Fruit fly (Drosophila melanogaster): Measurements from ENCODE around the gene hid.
A peak's percentile ranks its signal among the peaks of the same experiment; 100 is the strongest.

Gene hid

DNA sequence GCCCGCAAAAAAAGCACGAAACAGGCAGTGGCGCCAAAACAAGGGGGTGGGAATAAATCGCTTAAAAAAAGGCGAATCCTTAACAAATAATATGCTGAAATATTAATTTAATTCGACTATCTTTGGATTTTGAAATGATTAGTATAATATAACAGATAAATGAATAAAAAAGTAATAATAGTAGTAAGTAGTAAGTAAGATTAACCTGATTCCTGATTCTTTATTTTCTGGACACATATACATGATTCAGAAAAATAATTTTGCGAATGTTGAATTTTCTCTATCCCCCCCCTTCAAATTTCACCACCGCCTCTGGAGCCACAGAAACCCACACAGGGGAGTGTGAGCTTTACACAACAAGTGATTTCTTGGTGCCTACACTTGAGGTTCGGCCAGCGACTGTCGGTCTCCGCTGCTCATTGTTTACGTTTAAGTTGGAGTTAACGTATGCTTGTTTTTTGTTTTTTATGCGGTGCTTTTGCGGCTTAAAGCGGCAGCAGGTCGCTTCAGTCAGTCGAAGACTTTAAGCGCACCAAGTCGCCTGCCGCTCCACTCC, 36.9 kb downstream of the hid start, which contains the start of gene CG7330 (continued):
- TF ChIP-seq mirr (GFP tag; optimal IDR thresholded peaks at IDR 0.05) (peak; percentile 43), CG15696 (tag; optimal IDR thresholded peaks at IDR 0.05) (peak; percentile 54), CG6765 (GFP tag; optimal IDR thresholded peaks at IDR 0.05) (peak; percentile 91), Nf-YB (GFP tag; optimal IDR thresholded peaks at IDR 0.05) (peak; percentile 76), fd3F (GFP tag; optimal IDR thresholded peaks at IDR 0.05) (peak; percentile 93), CG30020 (tag; optimal IDR thresholded peaks at IDR 0.05) (peak; percentile 66), CG2875 (GFP tag; optimal IDR thresholded peaks at IDR 0.05) (peak; percentile 87), CG3407 (GFP tag; optimal IDR thresholded peaks at IDR 0.05) (peak; percentile 83), so (GFP tag; IDR thresholded peaks at IDR 0.05) (peak; percentile 94; the same call in 2 of the 3 replicates), CG6854 (GFP tag; optimal IDR thresholded peaks at IDR 0.05) (peak; percentile 90), gsb-n (tag; optimal IDR thresholded peaks at IDR 0.05) (peak; percentile 80), CG31365 (tag; optimal IDR thresholded peaks at IDR 0.05) (peak; percentile 41), CG10543 (GFP tag; optimal IDR thresholded peaks at IDR 0.05) (peak; percentile 89), Bteb2 (GFP tag; optimal IDR thresholded peaks at IDR 0.05) (peak; percentile 66), CG10267 (tag; optimal IDR thresholded peaks at IDR 0.05) (peak; percentile 83), az2 (GFP tag; optimal IDR thresholded peaks at IDR 0.05) (peak; percentile 90), bcd (GFP tag; optimal IDR thresholded peaks at IDR 0.05) (peak; percentile 91), CoRest (tag; optimal IDR thresholded peaks at IDR 0.05) (peak; percentile 97), HLH4C (GFP tag; IDR thresholded peaks at IDR 0.05; ENCODE audit: partially characterized antibody) (no peak), CG12659 (GFP tag; optimal IDR thresholded peaks at IDR 0.05) (peak; percentile 97), Mad (GFP tag; optimal IDR thresholded peaks at IDR 0.05) (peak; percentile 57), E2f1 (GFP tag; IDR thresholded peaks at IDR 0.05) (peak; percentile 78), yki (optimal IDR thresholded peaks at IDR 0.05) (no peak), nom (GFP tag; optimal IDR thresholded peaks at IDR 0.05) (peak; percentile 66), CG18476 (GFP tag; optimal IDR thresholded peaks at IDR 0.05) (peak; percentile 32), pho (GFP tag; optimal IDR thresholded peaks at IDR 0.05) (peak; percentile 55), D (optimal IDR thresholded peaks at IDR 0.05) (no peak), D (GFP tag; optimal IDR thresholded peaks at IDR 0.05) (peak; percentile 85), Dll (GFP tag; IDR thresholded peaks at IDR 0.05; ENCODE audit: partially characterized antibody) (no peak), CG17328 (GFP tag; IDR thresholded peaks at IDR 0.05) (peak; percentile 72), CG1233 (GFP tag; optimal IDR thresholded peaks at IDR 0.05) (peak; percentile 87), CG18262 (tag; optimal IDR thresholded peaks at IDR 0.05) (peak; percentile 91), Hmr (GFP tag; optimal IDR thresholded peaks at IDR 0.05) (peak; percentile 95), BtbVII (GFP tag; optimal IDR thresholded peaks at IDR 0.05) (peak; percentile 91), rib (GFP tag; IDR thresholded peaks at IDR 0.05) (no peak; the same call in 1 of the 2 replicates), CG2712 (tag; optimal IDR thresholded peaks at IDR 0.05) (peak; percentile 93), CG12236 (GFP tag; optimal IDR thresholded peaks at IDR 0.05) (no peak), CG1647 (GFP tag; optimal IDR thresholded peaks at IDR 0.05) (peak; percentile 36), Rx (GFP tag; IDR thresholded peaks at IDR 0.05) (peak; percentile 68), Oli (tag; optimal IDR thresholded peaks at IDR 0.05) (peak; percentile 97), CG32772 (GFP tag; IDR thresholded peaks at IDR 0.05) (peak; percentile 84), gcm2 (GFP tag; optimal IDR thresholded peaks at IDR 0.05) (peak; percentile 29), tll (GFP tag; optimal IDR thresholded peaks at IDR 0.05) (no peak), CG33213 (GFP tag; optimal IDR thresholded peaks at IDR 0.05) (peak; percentile 6), zf30C (GFP tag; optimal IDR thresholded peaks at IDR 0.05) (no peak), CG17361 (GFP tag; IDR thresholded peaks at IDR 0.05) (peak; percentile 98), GATAe (GFP tag; conservative IDR thresholded peaks at IDR 0.05) (no peak; the same call in 1 of the 2 replicates), cg (GFP tag; optimal IDR thresholded peaks at IDR 0.05) (no peak), CG7271 (tag; optimal IDR thresholded peaks at IDR 0.05) (no peak), ci (GFP tag; IDR thresholded peaks at IDR 0.05) (peak; percentile 86)

All from whole organism, embryonic.